Worm (Caenorhabditis elegans): ENCODE data around the gene C06B3.16.

Gene C06B3.16

DNA sequence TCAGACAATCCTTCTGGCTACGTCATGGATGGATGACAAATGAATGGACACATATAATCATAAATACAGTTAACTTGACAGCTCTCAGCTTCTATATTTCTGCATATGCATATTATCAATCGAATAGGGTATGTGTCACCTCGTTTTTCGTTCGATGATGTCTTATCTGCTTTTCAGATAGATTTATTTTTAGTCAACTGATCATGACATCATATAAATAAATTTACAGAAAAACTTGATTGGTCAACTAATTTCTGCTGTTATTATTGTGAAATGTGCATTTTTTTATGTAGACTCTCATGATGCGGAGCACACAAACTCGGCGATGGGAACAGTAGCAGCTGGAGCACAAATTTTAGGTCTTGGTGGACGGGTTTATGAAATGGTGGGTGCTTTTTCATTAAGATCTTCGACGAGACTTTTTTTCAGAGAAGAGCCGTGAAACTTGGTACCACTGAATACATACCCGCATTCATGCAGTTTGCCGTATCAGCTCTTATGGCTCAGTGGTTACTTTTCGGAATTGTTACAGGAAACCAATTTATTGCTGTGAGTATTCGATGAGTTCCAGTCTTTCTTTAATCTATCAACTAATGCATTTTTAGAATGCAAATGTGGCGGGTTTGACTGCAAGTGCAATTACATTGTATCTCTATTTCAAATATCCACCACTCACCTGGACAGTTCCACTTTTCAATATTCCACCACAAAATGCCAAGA lies 24.2 kb downstream of the C06B3.16 start:
- TF ChIP-seq unc-98 (GFP tag; IDR thresholded peaks at IDR 0.05): no peak
- no peak for TF ChIP-seq blmp-1 (tag; optimal IDR thresholded peaks at IDR 0.05)
- TF ChIP-seq fkh-8 (tag; optimal IDR thresholded peaks at IDR 0.05): no peak
- TF ChIP-seq snpc-4 (tag; optimal IDR thresholded peaks at IDR 0.05): no peak
- no peak for TF ChIP-seq unc-62 (GFP tag; optimal IDR thresholded peaks at IDR 0.05)
- TF ChIP-seq skn-1 (tag; optimal IDR thresholded peaks at IDR 0.05): no peak
- TF ChIP-seq ztf-4 (tag; optimal IDR thresholded peaks at IDR 0.05): no peak
- TF ChIP-seq ceh-82 (tag; optimal IDR thresholded peaks at IDR 0.05): no peak

DNA sequence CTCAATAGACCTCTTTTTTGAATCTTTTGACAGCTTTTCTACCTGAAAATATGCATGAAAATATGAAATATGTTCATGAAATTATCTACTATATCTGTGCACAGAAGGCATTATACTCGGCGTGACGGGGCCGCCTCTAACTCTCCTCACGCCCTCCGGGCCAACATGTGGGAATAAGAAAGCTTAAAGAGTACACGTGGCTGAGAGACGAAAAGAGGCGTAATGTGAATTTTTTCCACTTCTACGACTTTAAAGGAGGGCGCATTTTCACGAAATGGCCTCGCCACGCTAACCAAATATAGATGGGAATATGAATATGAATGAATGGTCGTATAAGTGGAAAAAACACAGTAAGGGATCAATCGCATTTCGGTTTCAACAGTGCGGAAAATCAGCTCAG lies 26.4 kb downstream of the C06B3.16 start:
- TF ChIP-seq sup-37 (GFP tag; optimal IDR thresholded peaks at IDR 0.05) (no peak), zip-4 (GFP tag; optimal IDR thresholded peaks at IDR 0.05) (no peak)

DNA sequence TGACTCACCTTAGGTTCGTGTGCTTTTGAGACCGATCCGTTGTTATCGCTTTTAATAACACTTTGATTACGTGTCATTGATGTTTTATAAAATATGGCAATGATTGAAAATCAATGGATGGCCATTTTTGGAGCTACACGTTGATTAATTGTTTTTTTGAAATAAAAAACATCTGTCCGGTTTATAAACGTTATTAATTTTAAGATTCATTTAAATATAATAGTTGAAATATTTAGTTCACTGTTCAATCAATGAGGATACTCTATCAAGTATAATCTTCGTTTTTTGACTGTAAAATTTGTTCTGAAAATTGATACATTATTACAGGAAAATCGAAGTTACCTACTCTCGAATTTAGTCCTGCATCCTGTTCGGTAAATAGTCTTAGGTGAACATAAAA lies 26.9 kb downstream of the C06B3.16 start, which contains the start of gene R10D12.10:
TSS of gene R10D12.10 (minus strand) at position 101 of the 400 bp plus-strand sequence.
- TF ChIP-seq ceh-90 (tag; optimal IDR thresholded peaks at IDR 0.05): no peak
- TF ChIP-seq lin-35 (GFP tag; optimal IDR thresholded peaks at IDR 0.05): no peak
- TF ChIP-seq ces-1 (GFP tag; optimal IDR thresholded peaks at IDR 0.05): no peak
- TF ChIP-seq snu-23 (GFP tag; optimal IDR thresholded peaks at IDR 0.05): no peak
- no peak for TF ChIP-seq unc-130 (tag; optimal IDR thresholded peaks at IDR 0.05)
- TF ChIP-seq dsc-1 (tag; optimal IDR thresholded peaks at IDR 0.05): no peak
- no peak for TF ChIP-seq pax-3 (tag; optimal IDR thresholded peaks at IDR 0.05)
- TF ChIP-seq lin-15B (tag; optimal IDR thresholded peaks at IDR 0.05): no peak
- no peak for TF ChIP-seq swsn-7 (tag; optimal IDR thresholded peaks at IDR 0.05)
- no peak for TF ChIP-seq egl-13 (tag; optimal IDR thresholded peaks at IDR 0.05)
- no peak for TF ChIP-seq nhr-19 (GFP tag; conservative IDR thresholded peaks at IDR 0.05)
- TF ChIP-seq xbp-1 (tag; optimal IDR thresholded peaks at IDR 0.05): no peak
- TF ChIP-seq fos-1 (tag; optimal IDR thresholded peaks at IDR 0.05): no peak
- TF ChIP-seq nhr-84 (tag; optimal IDR thresholded peaks at IDR 0.05): no peak

- no peak for TF ChIP-seq zag-1 (tag; optimal IDR thresholded peaks at IDR 0.05)
These were observed 29.6 kb downstream of the C06B3.16 start, which contains the start of gene srh-24 for ce11 chrV:13960916-13961315. Gene srh-24, minus strand, starts transcription at chrV:13961016.

ce11 chrV:13961927-13962419 lies 30.6 kb downstream of the C06B3.16 start, which contains the start of the genes algn-13 and R10D12.13:
Gene algn-13, minus strand, starts transcription at chrV:13961977.
Gene R10D12.13, plus strand, starts transcription at chrV:13962417.
- no peak for TF ChIP-seq ama-1 (optimal IDR thresholded peaks at IDR 0.05)
- peak; percentile 65 for TF ChIP-seq dsc-1 (tag; optimal IDR thresholded peaks at IDR 0.05)
- no peak for TF ChIP-seq mef-2 (tag; optimal IDR thresholded peaks at IDR 0.05)
- no peak for TF ChIP-seq pax-3 (tag; optimal IDR thresholded peaks at IDR 0.05)
- peak; percentile 63 for TF ChIP-seq nhr-71 (tag; optimal IDR thresholded peaks at IDR 0.05)
- peak; percentile 5 for TF ChIP-seq fkh-8 (tag; optimal IDR thresholded peaks at IDR 0.05)
- TF ChIP-seq nhr-85 (tag): peak; percentile 74
- peak; percentile 14 for TF ChIP-seq unc-86 (tag; optimal IDR thresholded peaks at IDR 0.05)
- TF ChIP-seq efl-1 (optimal IDR thresholded peaks at IDR 0.05): peak; percentile 63 to 71
- peak; percentile 62 to 96 for TF ChIP-seq efl-1 (GFP tag; optimal IDR thresholded peaks at IDR 0.05 in 1 of 2)
- TF ChIP-seq nhr-47 (tag; optimal IDR thresholded peaks at IDR 0.05): peak; percentile 64
- TF ChIP-seq mep-1 (tag; optimal IDR thresholded peaks at IDR 0.05): no peak
- TF ChIP-seq ztf-11 (tag; optimal IDR thresholded peaks at IDR 0.05): peak; percentile 27 to 34
- no peak for TF ChIP-seq fos-1 (tag; optimal IDR thresholded peaks at IDR 0.05)
- peak; percentile 64 to 71 (median 67) for TF ChIP-seq dpl-1 (GFP tag; optimal IDR thresholded peaks at IDR 0.05)
- no peak for TF ChIP-seq sox-4 (tag; optimal IDR thresholded peaks at IDR 0.05)
- TF ChIP-seq C34B4.2 (tag; optimal IDR thresholded peaks at IDR 0.05): no peak
- TF ChIP-seq C04F5.9 (tag; optimal IDR thresholded peaks at IDR 0.05): no peak
- TF ChIP-seq ceh-82 (tag; optimal IDR thresholded peaks at IDR 0.05): peak; percentile 51 to 54 (median 52)
- no peak for TF ChIP-seq nhr-28 (tag; optimal IDR thresholded peaks at IDR 0.05)
- no peak for TF ChIP-seq hpl-2 (GFP tag; optimal IDR thresholded peaks at IDR 0.05)
- peak; percentile 51 for TF ChIP-seq C16A3.4 (tag; optimal IDR thresholded peaks at IDR 0.05)
- no peak for TF ChIP-seq alr-1 (tag; optimal IDR thresholded peaks at IDR 0.05; ENCODE audit: borderline replicate concordance)
- no peak for TF ChIP-seq fkh-4 (tag; optimal IDR thresholded peaks at IDR 0.05; ENCODE audit: borderline replicate concordance)
- TF ChIP-seq nhr-237 (tag; optimal IDR thresholded peaks at IDR 0.05): no peak
- no peak for TF ChIP-seq aha-1 (tag; optimal IDR thresholded peaks at IDR 0.05)
- peak; percentile 75 for TF ChIP-seq unc-130 (tag; optimal IDR thresholded peaks at IDR 0.05)
- TF ChIP-seq zag-1 (tag; optimal IDR thresholded peaks at IDR 0.05): no peak

Measured in whole organism, L1 larva.